Worm (Caenorhabditis elegans): ENCODE results near the gene K10D11.2.

ce11 chrIV:13021006-13021405 is 42.2 kb downstream of the K10D11.2 start:
- TF ChIP-seq tab-1 (GFP tag; IDR thresholded peaks at IDR 0.05) (no peak), ztf-29 (GFP tag; IDR thresholded peaks at IDR 0.05) (no peak), cog-1 (tag; optimal IDR thresholded peaks at IDR 0.05) (no peak), ztf-23 (GFP tag; IDR thresholded peaks at IDR 0.05) (no peak), ref-1 (GFP tag; conservative IDR thresholded peaks at IDR 0.05) (no peak), flt-1 (GFP tag; IDR thresholded peaks at IDR 0.05) (no peak), med-1 (GFP tag; optimal IDR thresholded peaks at IDR 0.05; ENCODE audit: insufficient read depth) (no peak), T22C8.4 (GFP tag; IDR thresholded peaks at IDR 0.05) (no peak), klf-2 (GFP tag; conservative IDR thresholded peaks at IDR 0.05) (no peak)
